Worm (Caenorhabditis elegans) whole organism, L1 larva: Measurements from ENCODE around the gene C40H1.9.

Experiments
- blmp-1 ChIP-seq: fragments of 150-350 bp; optimal IDR thresholded peaks from 2 replicates; lab custom pipeline; 2014; ENCODE audit warnings: missing biosample characterization, missing genetic modification characterization
- elt-2 ChIP-seq: sonication (generic microtip); optimal IDR thresholded peaks from 2 replicates; lab custom pipeline; 2016; ENCODE audit warnings: missing genetic modification characterization, mild to moderate bottlenecking, inconsistent platforms, missing compliant biosample characterization, missing genetic modification reagents
- hlh-17 ChIP-seq: fragments of 200-800 bp; sonication (Bioruptor generic); optimal IDR thresholded peaks from 2 replicates; lab custom pipeline; 2018; ENCODE audit warnings: missing genetic modification characterization, mild to moderate bottlenecking, missing compliant biosample characterization, moderate library complexity, borderline replicate concordance
- mep-1 ChIP-seq: fragments of 150-350 bp; optimal IDR thresholded peaks from 2 replicates; lab custom pipeline; 2014; ENCODE audit warnings: missing biosample characterization, missing genetic modification characterization
- nhr-237 ChIP-seq: fragments of 150-350 bp; optimal IDR thresholded peaks from 2 replicates; lab custom pipeline; 2014; ENCODE audit warnings: missing biosample characterization, missing genetic modification characterization
- unc-98 ChIP-seq: fragments of 200-800 bp; sonication (Bioruptor generic); IDR thresholded peaks from 2 replicates; pipeline ENCODE4 v1.3.6; 2022; ENCODE audit warnings: missing genetic modification characterization, missing compliant biosample characterization

ce11 chrIII:9355412-9355969, 35.8 kb downstream of the C40H1.9 start, which contains the start of gene chtb-1:
- no peak for TF ChIP-seq nhr-237 (tag; lab: Kevin White, UChicago)
- no peak for TF ChIP-seq hlh-17
- TF ChIP-seq blmp-1 (tag; lab: Kevin White, UChicago), result no peak
- TF ChIP-seq mep-1, result no peak
- TF ChIP-seq unc-98 (GFP tag; lab: Robert Waterston, UW), result no peak
- TF ChIP-seq elt-2 (tag; lab: Kevin White, UChicago), result no peak
